Worm (Caenorhabditis elegans) whole organism, L3 larva: ENCODE results near the gene F48E8.2.

Source experiments
- aly-2 ChIP-seq: fragments of 150-350 bp; optimal IDR thresholded peaks from 2 replicates; lab custom pipeline; 2014; ENCODE audit warnings: missing biosample characterization, missing genetic modification characterization
- ceh-82 ChIP-seq: fragments of 150-350 bp; optimal IDR thresholded peaks from 2 replicates; lab custom pipeline; 2014; ENCODE audit warnings: missing biosample characterization, missing genetic modification characterization
- elt-2 ChIP-seq: sonication (generic microtip); optimal IDR thresholded peaks from 2 replicates; lab custom pipeline; 2016; ENCODE audit warnings: missing genetic modification reagents, mild to moderate bottlenecking, missing genetic modification characterization, missing compliant biosample characterization
- elt-3 ChIP-seq, 3 experiments: fragments of 150-350 bp in 1 of 3; sonication (generic microtip) in 2 of 3; optimal IDR thresholded peaks; 2 replicates in 2 of 3; 4 replicates in 1 of 3; lab custom pipeline; 2014 to 2017; ENCODE audit warnings: missing biosample characterization in 3 of 3, missing genetic modification characterization in 3 of 3
- nhr-237 ChIP-seq: fragments of 150-350 bp; optimal IDR thresholded peaks from 2 replicates; lab custom pipeline; 2014; ENCODE audit warnings: missing biosample characterization, missing genetic modification characterization
- pha-4 ChIP-seq: fragments of 150-350 bp; optimal IDR thresholded peaks from 2 replicates; lab custom pipeline; 2014; ENCODE audit warnings: missing biosample characterization, missing genetic modification reagents, missing genetic modification characterization
- pqm-1 ChIP-seq: fragments of 150-350 bp; optimal IDR thresholded peaks from 2 replicates; lab custom pipeline; 2017; ENCODE audit warnings: missing biosample characterization, missing genetic modification characterization, inconsistent platforms
- sea-2 ChIP-seq: fragments of 150-350 bp; sonication (generic microtip); optimal IDR thresholded peaks from 4 replicates; lab custom pipeline; 2014; ENCODE audit warnings: missing biosample characterization, missing genetic modification reagents, missing genetic modification characterization
- tbx-2 ChIP-seq: sonication (generic microtip); optimal IDR thresholded peaks from 2 replicates; lab custom pipeline; 2016; ENCODE audit warnings: mild to moderate bottlenecking, missing genetic modification characterization, missing compliant biosample characterization
- unc-62 ChIP-seq: fragments of 150-350 bp; sonication (generic microtip); optimal IDR thresholded peaks from 4 replicates; lab custom pipeline; 2014; ENCODE audit warnings: missing biosample characterization, missing genetic modification reagents, missing genetic modification characterization

DNA sequence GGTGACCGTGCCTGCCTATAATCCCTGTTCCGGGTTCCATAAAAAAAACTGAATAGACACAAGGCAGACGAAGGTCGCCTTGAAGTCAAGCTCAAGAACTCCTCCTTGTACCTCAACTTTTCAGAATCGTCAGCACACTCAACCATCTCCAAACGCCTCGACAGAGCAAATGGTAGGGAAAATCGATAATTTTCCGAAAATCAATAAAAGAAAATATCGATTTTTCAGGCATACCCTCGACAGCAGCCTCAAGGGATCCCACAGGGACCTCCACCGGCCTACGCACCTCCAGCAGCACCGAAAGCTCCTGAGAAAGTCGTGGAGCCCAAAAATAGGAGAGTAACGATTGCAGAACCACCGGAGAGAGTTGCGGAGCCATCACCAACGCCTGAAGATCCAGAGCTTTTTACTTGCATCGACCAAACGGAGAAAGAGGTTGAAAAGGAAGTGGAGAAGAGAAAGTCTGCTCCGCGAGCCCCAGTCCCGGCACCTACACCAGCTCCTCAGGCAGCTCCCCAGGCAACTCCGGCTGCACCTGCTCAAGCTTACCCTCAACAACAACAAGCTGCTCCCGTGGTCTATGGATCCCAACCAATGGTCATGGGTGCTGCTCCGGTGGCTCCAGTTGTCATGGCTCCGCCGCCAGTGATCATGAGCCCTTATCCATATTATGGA is 15.5 kb downstream of the F48E8.2 start:
- TF ChIP-seq tbx-2 (tag; lab: Kevin White, UChicago) (no peak), aly-2 (tag; lab: Kevin White, UChicago) (no peak), ceh-82 (tag; lab: Kevin White, UChicago) (no peak), nhr-237 (tag; lab: Kevin White, UChicago) (no peak), unc-62 (GFP tag; lab: Kevin White, UChicago) (no peak), sea-2 (no peak), elt-2 (no peak), elt-3 (tag; optimal IDR thresholded peaks at IDR 0.05; lab: Kevin White, UChicago) (no peak), pha-4 (no peak), pqm-1 (no peak)
